Worm (Caenorhabditis elegans): Measurements from ENCODE around the gene aly-2.

aly-2 gene

ce11 chrIV:9130605-9131004 is 16.7 kb upstream of the aly-2 start:
- TF ChIP-seq elt-1 (tag; optimal IDR thresholded peaks at IDR 0.05) (no peak), fos-1 (tag; optimal IDR thresholded peaks at IDR 0.05) (no peak), nhr-21 (tag; optimal IDR thresholded peaks at IDR 0.05) (no peak), nhr-77 (tag; optimal IDR thresholded peaks at IDR 0.05) (no peak), dmd-4 (tag; optimal IDR thresholded peaks at IDR 0.05) (no peak), sem-4 (tag; optimal IDR thresholded peaks at IDR 0.05) (no peak), ceh-16 (tag; optimal IDR thresholded peaks at IDR 0.05) (no peak), mab-5 (tag; optimal IDR thresholded peaks at IDR 0.05) (no peak), snpc-4 (tag; optimal IDR thresholded peaks at IDR 0.05) (no peak), lin-39 (tag; optimal IDR thresholded peaks at IDR 0.05) (no peak), sma-3 (GFP tag; optimal IDR thresholded peaks at IDR 0.05) (no peak), mdl-1 (tag; optimal IDR thresholded peaks at IDR 0.05) (no peak), egl-27 (tag; optimal IDR thresholded peaks at IDR 0.05) (no peak), nhr-11 (tag; optimal IDR thresholded peaks at IDR 0.05) (no peak)

- TF ChIP-seq nhr-77 (tag; optimal IDR thresholded peaks at IDR 0.05) (no peak), lin-39 (tag; optimal IDR thresholded peaks at IDR 0.05) (no peak), Y55F3AM.14 (GFP tag; optimal IDR thresholded peaks at IDR 0.05) (no peak), zag-1 (tag; optimal IDR thresholded peaks at IDR 0.05) (no peak), dmd-4 (tag; optimal IDR thresholded peaks at IDR 0.05) (no peak), nhr-10 (tag; optimal IDR thresholded peaks at IDR 0.05) (no peak)
Observed at ce11 chrIV:9135377-9135776, 11.9 kb upstream of the aly-2 start, which contains the start of gene delm-1. Gene delm-1 (minus strand): TSS chrIV:9135477.

DNA sequence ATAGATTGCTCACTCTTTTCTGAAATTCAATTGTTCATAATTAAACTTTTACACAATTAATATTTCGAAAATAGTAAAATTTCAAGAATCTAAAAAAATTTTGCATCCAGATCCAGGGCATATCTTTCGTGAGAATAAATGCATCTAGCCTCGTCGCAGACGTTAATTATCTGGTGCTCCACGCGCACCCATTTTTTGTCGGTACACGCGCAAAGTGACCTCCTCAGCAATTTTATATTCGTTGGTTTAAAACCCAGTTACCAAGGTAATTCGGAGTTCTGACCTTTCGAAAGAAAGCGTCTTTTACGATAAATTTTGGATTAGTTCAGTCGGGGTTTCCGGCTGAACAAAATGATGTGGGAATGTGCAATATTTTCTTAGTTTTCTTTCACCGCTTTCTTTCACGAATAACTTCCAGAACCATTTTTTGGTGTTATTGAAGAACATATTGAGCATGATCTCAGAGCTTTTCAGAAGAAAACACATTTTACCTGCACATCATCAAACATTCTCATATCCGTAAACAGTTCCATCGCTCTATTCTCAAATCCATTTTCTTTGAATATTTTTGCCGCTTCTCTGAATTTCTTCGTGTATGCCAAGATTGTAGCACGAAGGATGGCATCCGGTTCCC is 7.0 kb upstream of the aly-2 start:
- TF ChIP-seq snpc-4 (tag; optimal IDR thresholded peaks at IDR 0.05) (no peak), elt-1 (tag; optimal IDR thresholded peaks at IDR 0.05) (no peak), nhr-12 (tag; optimal IDR thresholded peaks at IDR 0.05) (no peak), unc-62 (GFP tag; optimal IDR thresholded peaks at IDR 0.05) (no peak), nhr-237 (tag; optimal IDR thresholded peaks at IDR 0.05) (no peak), lsy-2 (tag; optimal IDR thresholded peaks at IDR 0.05) (no peak), zag-1 (tag; optimal IDR thresholded peaks at IDR 0.05) (no peak), sma-9 (GFP tag; optimal IDR thresholded peaks at IDR 0.05) (no peak), sma-9 (tag; optimal IDR thresholded peaks at IDR 0.05) (no peak), C34F6.9 (tag; optimal IDR thresholded peaks at IDR 0.05) (no peak), F13H6.1 (tag; optimal IDR thresholded peaks at IDR 0.05) (no peak)

- TF ChIP-seq nhr-21 (tag; optimal IDR thresholded peaks at IDR 0.05) = no peak
- no peak for TF ChIP-seq ama-1 (optimal IDR thresholded peaks at IDR 0.05)
- TF ChIP-seq skn-1 (tag; optimal IDR thresholded peaks at IDR 0.05) = no peak
- no peak for TF ChIP-seq nhr-129 (tag; optimal IDR thresholded peaks at IDR 0.05)
- TF ChIP-seq blmp-1 (tag; optimal IDR thresholded peaks at IDR 0.05; ENCODE audit: insufficient read depth) = no peak
- TF ChIP-seq alr-1 (tag; optimal IDR thresholded peaks at IDR 0.05) = no peak
- no peak for TF ChIP-seq ceh-16 (tag; optimal IDR thresholded peaks at IDR 0.05)
Observed at ce11 chrIV:9144405-9144804, 2.9 kb upstream of the aly-2 start, which contains the start of gene flp-1. Gene flp-1 (plus strand): TSS chrIV:9144705.

DNA sequence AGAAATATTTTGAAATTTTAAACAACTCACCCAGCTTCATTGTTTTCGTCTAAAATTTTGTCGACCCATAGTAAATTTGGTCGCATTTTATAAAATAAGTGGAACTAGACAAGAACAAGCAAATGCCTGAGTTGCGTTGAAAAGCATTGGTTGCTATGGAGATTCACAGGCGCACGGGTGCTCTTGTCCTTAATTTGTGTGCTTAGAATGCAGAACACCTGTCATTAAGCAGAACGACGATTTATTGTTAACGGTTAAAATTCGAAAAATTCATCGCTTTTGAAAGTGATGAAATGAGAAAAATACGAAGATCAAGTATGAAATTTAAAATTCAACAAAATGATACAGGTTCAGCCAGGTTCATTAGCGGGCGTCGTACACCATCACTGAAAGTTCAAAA is 1.2 kb upstream of the aly-2 start, which contains the start of gene daf-10:
daf-10 (minus strand) TSS at position 101 of the 400 bp plus-strand sequence.
- TF ChIP-seq unc-55 (GFP tag; optimal IDR thresholded peaks at IDR 0.05) = no peak
- no peak for TF ChIP-seq lin-39 (tag; optimal IDR thresholded peaks at IDR 0.05)
- TF ChIP-seq nhr-6 (tag; optimal IDR thresholded peaks at IDR 0.05) = no peak
- no peak for TF ChIP-seq dmd-4 (tag; optimal IDR thresholded peaks at IDR 0.05)
- TF ChIP-seq sem-4 (tag; optimal IDR thresholded peaks at IDR 0.05) = no peak
- no peak for TF ChIP-seq gmeb-1 (tag; optimal IDR thresholded peaks at IDR 0.05)
- TF ChIP-seq alr-1 (tag; optimal IDR thresholded peaks at IDR 0.05) = no peak
- TF ChIP-seq crh-2 (tag; optimal IDR thresholded peaks at IDR 0.05) = no peak
- TF ChIP-seq ama-1 (optimal IDR thresholded peaks at IDR 0.05) = no peak
- TF ChIP-seq nhr-237 (tag; optimal IDR thresholded peaks at IDR 0.05) = no peak
- TF ChIP-seq fos-1 (tag; optimal IDR thresholded peaks at IDR 0.05) = no peak
- no peak for TF ChIP-seq blmp-1 (tag; optimal IDR thresholded peaks at IDR 0.05; ENCODE audit: insufficient read depth)
- no peak for TF ChIP-seq ceh-82 (tag; optimal IDR thresholded peaks at IDR 0.05)
- no peak for TF ChIP-seq sma-3 (GFP tag; optimal IDR thresholded peaks at IDR 0.05)
- TF ChIP-seq ZK546.5 (tag; optimal IDR thresholded peaks at IDR 0.05) = no peak
- TF ChIP-seq ztf-1 (GFP tag; conservative IDR thresholded peaks at IDR 0.05) = no peak
- TF ChIP-seq nhr-11 (tag; optimal IDR thresholded peaks at IDR 0.05) = no peak
- no peak for TF ChIP-seq nhr-23 (tag; optimal IDR thresholded peaks at IDR 0.05)
